Fruit fly (Drosophila melanogaster): ENCODE results near the gene vrs.

The vrs gene

DNA sequence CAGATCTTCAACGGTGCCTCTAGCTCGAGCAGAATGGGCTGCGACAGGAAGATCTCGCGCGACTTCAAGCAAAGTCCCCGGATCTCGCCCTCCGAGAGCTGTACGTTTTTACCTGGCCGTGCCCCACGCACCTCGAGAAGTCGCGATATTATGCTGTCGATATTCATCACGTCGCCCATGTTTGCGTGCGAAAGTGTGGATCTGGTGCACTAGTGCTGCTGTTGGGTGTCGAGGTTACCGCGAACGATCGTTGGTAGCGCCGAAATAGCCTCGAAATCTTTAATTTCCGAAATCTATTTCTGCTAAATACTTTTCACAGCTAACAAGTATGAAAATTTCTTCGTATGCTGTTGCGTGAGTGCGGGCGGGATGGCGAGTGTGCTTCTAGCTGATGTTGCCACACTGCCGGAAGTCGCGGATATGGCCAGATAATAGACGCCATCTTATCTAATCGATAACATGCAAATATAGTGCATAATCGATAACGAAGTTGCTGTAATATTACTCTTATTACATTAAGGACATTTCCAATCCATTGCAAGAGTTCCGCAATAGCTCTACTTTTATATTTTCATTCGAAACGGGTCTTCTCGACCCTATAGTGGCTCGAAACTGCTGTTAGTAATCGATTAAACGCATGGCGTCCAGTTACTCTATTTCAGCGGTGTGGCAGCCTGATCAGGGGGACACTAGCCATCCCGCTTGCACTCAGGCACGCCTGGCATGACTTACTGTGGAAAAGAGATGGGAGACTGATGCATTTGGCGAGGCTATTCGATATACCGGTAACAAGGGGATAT lies 21.7 kb upstream of the vrs start, which contains the start of gene Pp1-87B (continued):
- TF ChIP-seq schlank (tag; optimal IDR thresholded peaks at IDR 0.05) = no peak
- TF ChIP-seq tx (GFP tag; optimal IDR thresholded peaks at IDR 0.05) = no peak
- TF ChIP-seq crol (GFP tag; IDR thresholded peaks at IDR 0.05) = no peak
- no peak for TF ChIP-seq CG15479 (GFP tag; optimal IDR thresholded peaks at IDR 0.05)
- no peak for TF ChIP-seq Fer2 (tag; optimal IDR thresholded peaks at IDR 0.05)
- TF ChIP-seq Dfd (GFP tag; optimal IDR thresholded peaks at IDR 0.05) = peak in 1 of 2 experiments; percentile 30
- peak; percentile 18 for TF ChIP-seq CG10209 (GFP tag; optimal IDR thresholded peaks at IDR 0.05)
- no peak for TF ChIP-seq CG2199 (GFP tag; IDR thresholded peaks at IDR 0.05)
- TF ChIP-seq jumu (GFP tag; optimal IDR thresholded peaks at IDR 0.05) = peak; percentile 76
- no peak for TF ChIP-seq CG32772 (GFP tag; IDR thresholded peaks at IDR 0.05)
- peak; percentile 72 for TF ChIP-seq nmo (GFP tag; optimal IDR thresholded peaks at IDR 0.05)
- peak; percentile 31; the same call in 1 of the 3 replicates for TF ChIP-seq CG34422 (GFP tag; IDR thresholded peaks at IDR 0.05)
- TF ChIP-seq chif (GFP tag; optimal IDR thresholded peaks at IDR 0.05) = peak in 1 of 2 experiments; percentile 1
- no peak for TF ChIP-seq CG13424 (tag; optimal IDR thresholded peaks at IDR 0.05)
- TF ChIP-seq cwo (GFP tag; optimal IDR thresholded peaks at IDR 0.05) = no peak
- no peak for TF ChIP-seq CG10366 (GFP tag; IDR thresholded peaks at IDR 0.05)
- TF ChIP-seq CG14014 (GFP tag; IDR thresholded peaks at IDR 0.05) = no peak
- TF ChIP-seq CG30020 (tag; optimal IDR thresholded peaks at IDR 0.05) = peak; percentile 45
- TF ChIP-seq CG31441 (GFP tag; IDR thresholded peaks at IDR 0.05) = peak; percentile 25; the same call in 1 of the 2 replicates
- peak; percentile 2 for TF ChIP-seq CG7786 (GFP tag; optimal IDR thresholded peaks at IDR 0.05)
- peak; percentile 53 for TF ChIP-seq CG10543 (GFP tag; optimal IDR thresholded peaks at IDR 0.05)
- TF ChIP-seq ro (GFP tag; IDR thresholded peaks at IDR 0.05) = no peak
- TF ChIP-seq ac (GFP tag; optimal IDR thresholded peaks at IDR 0.05) = no peak
- no peak for TF ChIP-seq NC2β (GFP tag; optimal IDR thresholded peaks at IDR 0.05)
- TF ChIP-seq Neu2 (GFP tag; optimal IDR thresholded peaks at IDR 0.05; ENCODE audit: borderline replicate concordance) = no peak
- peak; percentile 49 for TF ChIP-seq CG9797 (GFP tag; optimal IDR thresholded peaks at IDR 0.05)
- 0 out of 2 replicates have a peak, but pooled peaks have one; percentile 28 for TF ChIP-seq hbn (GFP tag; IDR thresholded peaks at IDR 0.05; ENCODE audit: partially characterized antibody)
- TF ChIP-seq Stat92E (GFP tag; optimal IDR thresholded peaks at IDR 0.05) = peak in 1 of 3 experiments; percentile 16
- TF ChIP-seq jing (GFP tag; optimal IDR thresholded peaks at IDR 0.05) = no peak
- no peak for TF ChIP-seq CG15514 (GFP tag; optimal IDR thresholded peaks at IDR 0.05)
- peak; percentile 100 for TF ChIP-seq phol (tag; optimal IDR thresholded peaks at IDR 0.05)
- TF ChIP-seq ranshi (GFP tag; IDR thresholded peaks at IDR 0.05) = no peak
- peak; percentile 2 for TF ChIP-seq mirr (GFP tag; optimal IDR thresholded peaks at IDR 0.05)
- no peak for TF ChIP-seq gem (tag; optimal IDR thresholded peaks at IDR 0.05)
- TF ChIP-seq HLH4C (GFP tag; IDR thresholded peaks at IDR 0.05; ENCODE audit: partially characterized antibody) = peak; percentile 66; the same call in 2 of the 3 replicates
- no peak for TF ChIP-seq Optix (GFP tag; IDR thresholded peaks at IDR 0.05)
- TF ChIP-seq CG15011 (GFP tag; optimal IDR thresholded peaks at IDR 0.05) = no peak
- no peak for TF ChIP-seq pnt (GFP tag; optimal IDR thresholded peaks at IDR 0.05)
- no peak for TF ChIP-seq CG8388 (GFP tag; optimal IDR thresholded peaks at IDR 0.05)
- no peak for TF ChIP-seq CG3281 (GFP tag; optimal IDR thresholded peaks at IDR 0.05)
- no peak for TF ChIP-seq CG16863 (GFP tag; optimal IDR thresholded peaks at IDR 0.05)
- TF ChIP-seq CG9817 (tag; optimal IDR thresholded peaks at IDR 0.05) = no peak
- TF ChIP-seq Kr (GFP tag; optimal IDR thresholded peaks at IDR 0.05) = no peak
- TF ChIP-seq CG12659 (GFP tag; optimal IDR thresholded peaks at IDR 0.05) = peak; percentile 87
- TF ChIP-seq pho (GFP tag; optimal IDR thresholded peaks at IDR 0.05) = no peak
- TF ChIP-seq CG12391 (tag; optimal IDR thresholded peaks at IDR 0.05) = peak; percentile 20
- peak; percentile 28 for TF ChIP-seq trem (tag; optimal IDR thresholded peaks at IDR 0.05)
- no peak for TF ChIP-seq PHDP (tag; optimal IDR thresholded peaks at IDR 0.05)
